Worm (Caenorhabditis elegans): ENCODE data around the gene str-30.

The str-30 gene

DNA sequence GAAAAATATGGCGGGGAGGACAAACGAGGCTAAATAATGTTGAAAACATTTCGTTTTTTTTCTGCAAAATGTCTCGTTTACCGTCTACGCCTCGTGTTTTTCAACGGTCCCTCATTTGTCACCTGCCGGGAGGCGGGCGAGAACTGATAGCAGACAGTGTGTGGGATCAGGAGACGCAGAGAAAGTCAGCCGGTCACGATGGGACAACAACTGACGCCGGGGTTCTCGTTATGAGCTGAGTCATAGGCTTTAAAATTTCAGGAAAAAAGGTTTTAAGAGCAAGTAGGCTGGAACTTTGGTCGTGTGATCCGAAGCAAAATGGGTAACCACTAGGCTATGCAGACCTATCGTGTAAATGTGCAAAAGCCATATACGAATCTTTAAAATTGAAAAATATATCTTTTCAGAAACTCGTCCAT lies 39.1 kb upstream of the str-30 start, which contains the start of gene W08A12.2 (continued):
- peak; percentile 66 for TF ChIP-seq hlh-11 (tag; optimal IDR thresholded peaks at IDR 0.05)
- TF ChIP-seq hlh-30 (tag; optimal IDR thresholded peaks at IDR 0.05; ENCODE audit: insufficient read depth), result peak; percentile 77
- TF ChIP-seq lin-39 (tag; optimal IDR thresholded peaks at IDR 0.05), result no peak
- peak; percentile 16; the same call in 1 of the 2 replicates for TF ChIP-seq set-16 (GFP tag; IDR thresholded peaks at IDR 0.05)
- TF ChIP-seq unc-39 (tag; optimal IDR thresholded peaks at IDR 0.05), result no peak
- peak; percentile 29 for TF ChIP-seq aha-1 (tag)
- no peak for TF ChIP-seq spr-3 (GFP tag; optimal IDR thresholded peaks at IDR 0.05)
- TF ChIP-seq T20F7.1 (GFP tag; optimal IDR thresholded peaks at IDR 0.05), result no peak
- TF ChIP-seq rbr-2 (tag; optimal IDR thresholded peaks at IDR 0.05), result no peak
- no peak for TF ChIP-seq nhr-10 (tag; optimal IDR thresholded peaks at IDR 0.05)
- 0 out of 2 replicates have a peak, but pooled peaks have one; percentile 60 for TF ChIP-seq Y75B8A.6 (GFP tag; IDR thresholded peaks at IDR 0.05)
- TF ChIP-seq madf-5 (GFP tag; IDR thresholded peaks at IDR 0.05), result peak in 1 of 2 experiments; percentile 72; a peak in 1 of 4 replicates
- no peak for TF ChIP-seq R02D3.7 (tag; optimal IDR thresholded peaks at IDR 0.05)
- TF ChIP-seq Y48G9A.11 (GFP tag; IDR thresholded peaks at IDR 0.05), result peak; percentile 56
- no peak for TF ChIP-seq pqm-1 (tag; optimal IDR thresholded peaks at IDR 0.05)
- no peak for TF ChIP-seq tag-97 (GFP tag; IDR thresholded peaks at IDR 0.05)
- TF ChIP-seq ama-1 (optimal IDR thresholded peaks at IDR 0.05), result no peak
- no peak for TF ChIP-seq ceh-20 (GFP tag; IDR thresholded peaks at IDR 0.05)
- peak; percentile 40; the same call in 1 of the 2 replicates for TF ChIP-seq mdt-29 (GFP tag; IDR thresholded peaks at IDR 0.05)
- TF ChIP-seq lin-38 (GFP tag; IDR thresholded peaks at IDR 0.05), result peak; percentile 72
- no peak for TF ChIP-seq egl-27 (tag; optimal IDR thresholded peaks at IDR 0.05)
- no peak for TF ChIP-seq F37D6.2 (tag; optimal IDR thresholded peaks at IDR 0.05)
- peak; percentile 12 for TF ChIP-seq duxl-1 (tag; optimal IDR thresholded peaks at IDR 0.05; ENCODE audit: poor library complexity)
- TF ChIP-seq fos-1 (tag; optimal IDR thresholded peaks at IDR 0.05), result no peak
- no peak for TF ChIP-seq zfp-2 (tag; optimal IDR thresholded peaks at IDR 0.05)
- TF ChIP-seq lin-1 (GFP tag; IDR thresholded peaks at IDR 0.05), result no peak
- TF ChIP-seq madf-9 (GFP tag; conservative IDR thresholded peaks at IDR 0.05), result no peak; the same call in 1 of the 2 replicates
- peak; percentile 49; the same call in 1 of the 2 replicates for TF ChIP-seq arid-1 (GFP tag; conservative IDR thresholded peaks at IDR 0.05)
- no peak for TF ChIP-seq zip-2 (tag; optimal IDR thresholded peaks at IDR 0.05)
- TF ChIP-seq ceh-62 (tag; optimal IDR thresholded peaks at IDR 0.05), result no peak
- no peak for TF ChIP-seq lir-3 (tag; optimal IDR thresholded peaks at IDR 0.05)
- no peak for TF ChIP-seq nhr-77 (tag; optimal IDR thresholded peaks at IDR 0.05)
- 0 out of 2 replicates have a peak, but pooled peaks have one; percentile 65 for TF ChIP-seq egl-43 (GFP tag; IDR thresholded peaks at IDR 0.05)
- TF ChIP-seq cey-2 (tag; optimal IDR thresholded peaks at IDR 0.05; ENCODE audit: borderline replicate concordance, insufficient read depth), result no peak
- no peak for TF ChIP-seq ceh-44 (GFP tag; IDR thresholded peaks at IDR 0.05)
- TF ChIP-seq dmd-8 (GFP tag; IDR thresholded peaks at IDR 0.05), result peak; percentile 76; the same call in 1 of the 2 replicates
- TF ChIP-seq spr-1 (tag; optimal IDR thresholded peaks at IDR 0.05), result no peak

- TF ChIP-seq T26A8.4 (GFP tag; IDR thresholded peaks at IDR 0.05) (no peak), fos-1 (tag; optimal IDR thresholded peaks at IDR 0.05) (no peak), zfp-3 (GFP tag; conservative IDR thresholded peaks at IDR 0.05) (no peak), F44E2.7 (GFP tag; IDR thresholded peaks at IDR 0.05) (no peak), nhr-77 (tag; optimal IDR thresholded peaks at IDR 0.05) (no peak), sdz-12 (GFP tag; optimal IDR thresholded peaks at IDR 0.05) (no peak), unc-39 (tag; optimal IDR thresholded peaks at IDR 0.05) (no peak), ceh-44 (GFP tag; IDR thresholded peaks at IDR 0.05) (no peak), F26F4.8 (GFP tag; conservative IDR thresholded peaks at IDR 0.05) (no peak), nhr-237 (tag; optimal IDR thresholded peaks at IDR 0.05) (no peak), mep-1 (tag; optimal IDR thresholded peaks at IDR 0.05) (no peak)
Observed at ce11 chrV:3686292-3686691, 38.6 kb upstream of the str-30 start.
